Worm (Caenorhabditis elegans): ENCODE results near the gene F54D12.10.

The F54D12.10 gene

ce11 chrII:1412359-1412907 is 34.3 kb upstream of the F54D12.10 start, which contains the start of gene alkb-1:
TSS of gene alkb-1 (plus strand) at chrII:1412409.
- TF ChIP-seq cebp-2 (GFP tag; IDR thresholded peaks at IDR 0.05) (no peak), bed-2 (GFP tag; IDR thresholded peaks at IDR 0.05) (no peak), ztf-28 (GFP tag; IDR thresholded peaks at IDR 0.05) (no peak), F52B5.7 (tag; optimal IDR thresholded peaks at IDR 0.05) (no peak), hlh-12 (tag; optimal IDR thresholded peaks at IDR 0.05) (no peak), rec-8 (tag; optimal IDR thresholded peaks at IDR 0.05) (no peak), somi-1 (GFP tag; optimal IDR thresholded peaks at IDR 0.05) (no peak), F49E8.2 (tag; optimal IDR thresholded peaks at IDR 0.05; ENCODE audit: insufficient read depth) (no peak), ztf-18 (tag; optimal IDR thresholded peaks at IDR 0.05) (no peak), madf-8 (GFP tag; conservative IDR thresholded peaks at IDR 0.05) (no peak), rcor-1 (GFP tag; IDR thresholded peaks at IDR 0.05) (no peak), aptf-3 (GFP tag; IDR thresholded peaks at IDR 0.05) (no peak)

ce11 chrII:1411372-1411771 is 33.2 kb upstream of the F54D12.10 start, which contains the start of gene Y51H7C.9:
TSS of gene Y51H7C.9 (minus strand) at chrII:1411472.
- TF ChIP-seq atf-7 (tag; optimal IDR thresholded peaks at IDR 0.05) (no peak), chd-7 (tag; optimal IDR thresholded peaks at IDR 0.05) (no peak), F23B12.7 (tag; optimal IDR thresholded peaks at IDR 0.05; ENCODE audit: insufficient read depth) (no peak), B0336.3 (GFP tag; IDR thresholded peaks at IDR 0.05) (no peak), F33H1.4 (GFP tag; IDR thresholded peaks at IDR 0.05) (no peak), lsy-27 (tag; optimal IDR thresholded peaks at IDR 0.05; ENCODE audit: borderline replicate concordance, insufficient read depth) (no peak), hrde-1 (tag; optimal IDR thresholded peaks at IDR 0.05; ENCODE audit: borderline replicate concordance) (no peak), egrh-3 (GFP tag; IDR thresholded peaks at IDR 0.05) (no peak), ztf-28 (GFP tag; IDR thresholded peaks at IDR 0.05) (no peak), lin-26 (GFP tag; IDR thresholded peaks at IDR 0.05) (no peak), Y53G8AR.9 (GFP tag; conservative IDR thresholded peaks at IDR 0.05) (no peak), T26A5.8 (tag; optimal IDR thresholded peaks at IDR 0.05) (no peak), fkh-3 (tag; optimal IDR thresholded peaks at IDR 0.05) (no peak), nhr-90 (tag; optimal IDR thresholded peaks at IDR 0.05) (no peak), ceh-91 (GFP tag; IDR thresholded peaks at IDR 0.05) (no peak)

DNA sequence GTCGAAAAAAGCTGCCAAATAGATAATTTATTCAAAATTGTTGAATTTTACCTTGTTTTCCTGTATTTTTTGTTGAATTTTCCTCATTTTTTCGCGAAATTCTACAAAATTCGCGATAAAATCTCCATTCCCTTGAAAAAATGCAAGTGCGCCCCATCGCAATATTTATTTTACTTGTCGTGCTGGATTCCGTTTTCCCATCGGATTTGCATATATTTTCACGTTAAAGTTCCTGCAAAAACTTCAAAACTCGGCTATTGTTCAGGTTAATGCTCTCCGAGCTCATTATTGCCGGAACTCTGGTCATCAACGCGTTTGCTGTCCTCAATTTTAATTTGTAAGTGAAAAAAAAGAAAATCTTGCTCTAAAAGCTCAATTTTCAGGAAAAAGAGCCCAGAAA is 24.9 kb upstream of the F54D12.10 start, which contains the start of the genes Y51H7C.41 and cogc-4:
Gene Y51H7C.41, plus strand, starts transcription at position 266 of the 400 bp plus-strand sequence.
Gene cogc-4, plus strand, starts transcription at position 386 of the 400 bp plus-strand sequence.
- TF ChIP-seq F33H1.4 (GFP tag; IDR thresholded peaks at IDR 0.05): no peak
- TF ChIP-seq dpff-1 (tag; optimal IDR thresholded peaks at IDR 0.05): no peak
- peak; percentile 42 for TF ChIP-seq F49E8.2 (tag; optimal IDR thresholded peaks at IDR 0.05; ENCODE audit: insufficient read depth)
- no peak for TF ChIP-seq F57A8.1 (GFP tag; optimal IDR thresholded peaks at IDR 0.05)
- no peak for TF ChIP-seq egl-44 (GFP tag; IDR thresholded peaks at IDR 0.05)
- TF ChIP-seq attf-5 (GFP tag; optimal IDR thresholded peaks at IDR 0.05): no peak
- no peak for TF ChIP-seq ccch-3 (GFP tag; optimal IDR thresholded peaks at IDR 0.05)
- TF ChIP-seq bed-2 (GFP tag; IDR thresholded peaks at IDR 0.05): no peak
- 0 out of 2 replicates have a peak, but pooled peaks have one; percentile 19 for TF ChIP-seq ekl-4 (GFP tag; IDR thresholded peaks at IDR 0.05)
- TF ChIP-seq nhr-90 (tag; optimal IDR thresholded peaks at IDR 0.05): no peak
- TF ChIP-seq sea-2 (GFP tag; IDR thresholded peaks at IDR 0.05): no peak
- peak; percentile 59 for TF ChIP-seq ztf-18 (tag; optimal IDR thresholded peaks at IDR 0.05)
- TF ChIP-seq akir-1 (GFP tag; optimal IDR thresholded peaks at IDR 0.05): no peak
- no peak for TF ChIP-seq ztf-26 (tag; optimal IDR thresholded peaks at IDR 0.05)
- peak; percentile 28; the same call in 1 of the 2 replicates for TF ChIP-seq mcd-1 (GFP tag; IDR thresholded peaks at IDR 0.05)
- no peak for TF ChIP-seq lin-26 (GFP tag; IDR thresholded peaks at IDR 0.05)
- no peak for TF ChIP-seq lin-35 (GFP tag; optimal IDR thresholded peaks at IDR 0.05)
- TF ChIP-seq efl-1 (GFP tag; optimal IDR thresholded peaks at IDR 0.05): no peak
- no peak for TF ChIP-seq unc-130 (GFP tag; optimal IDR thresholded peaks at IDR 0.05)
- no peak for TF ChIP-seq egl-18 (GFP tag; IDR thresholded peaks at IDR 0.05)
- no peak for TF ChIP-seq C17E4.6 (GFP tag; IDR thresholded peaks at IDR 0.05)
- no peak for TF ChIP-seq tlf-1 (GFP tag; optimal IDR thresholded peaks at IDR 0.05)
- no peak for TF ChIP-seq pha-4 (tag; optimal IDR thresholded peaks at IDR 0.05)
- TF ChIP-seq Y56A3A.18 (GFP tag; IDR thresholded peaks at IDR 0.05): no peak
- TF ChIP-seq zim-3 (tag; optimal IDR thresholded peaks at IDR 0.05): no peak
- no peak for TF ChIP-seq nhr-80 (tag; optimal IDR thresholded peaks at IDR 0.05)

All from whole organism, young adult.